Fruit fly (Drosophila melanogaster): ENCODE results near the gene HP1b.

DNA sequence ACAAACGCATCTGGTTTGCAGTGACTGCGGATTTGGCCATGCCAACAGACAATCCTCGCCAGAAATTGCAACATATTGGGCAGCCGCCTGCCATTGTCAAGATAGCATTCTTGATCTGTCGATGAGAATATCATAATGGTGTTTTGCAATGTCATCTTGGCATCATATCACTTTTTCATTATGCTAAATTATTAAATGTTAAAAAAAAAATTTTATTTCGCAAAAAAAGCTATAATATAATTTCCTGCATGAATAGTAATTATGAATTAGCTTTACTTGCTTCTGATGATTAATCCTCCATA lies 9.1 kb downstream of the HP1b start:
- no peak for TF ChIP-seq dac (GFP tag; optimal IDR thresholded peaks at IDR 0.05)
- no peak for TF ChIP-seq CG16779 (tag; optimal IDR thresholded peaks at IDR 0.05)
- no peak for TF ChIP-seq OdsH (GFP tag; optimal IDR thresholded peaks at IDR 0.05)
- TF ChIP-seq CG11294 (GFP tag; IDR thresholded peaks at IDR 0.05): no peak
- TF ChIP-seq CG4318 (GFP tag; optimal IDR thresholded peaks at IDR 0.05): no peak
- TF ChIP-seq Ets21C (GFP tag; optimal IDR thresholded peaks at IDR 0.05): no peak
